Worm (Caenorhabditis elegans): Measurements from ENCODE around the gene R05D3.3.

ce11 chrIII:8392307-8392706 is 28.5 kb downstream of the R05D3.3 start:
- TF ChIP-seq ztf-11 (tag; optimal IDR thresholded peaks at IDR 0.05) (no peak), M03D4.4 (tag; optimal IDR thresholded peaks at IDR 0.05) (no peak), nhr-237 (tag; optimal IDR thresholded peaks at IDR 0.05) (no peak), elt-1 (tag; optimal IDR thresholded peaks at IDR 0.05; ENCODE audit: borderline replicate concordance, insufficient read depth) (no peak), nhr-12 (tag; optimal IDR thresholded peaks at IDR 0.05) (no peak), lin-13 (tag; optimal IDR thresholded peaks at IDR 0.05) (no peak), snpc-4 (tag; optimal IDR thresholded peaks at IDR 0.05) (no peak), nhr-28 (tag; optimal IDR thresholded peaks at IDR 0.05) (no peak), ces-1 (GFP tag; optimal IDR thresholded peaks at IDR 0.05) (no peak), lsy-2 (tag; optimal IDR thresholded peaks at IDR 0.05) (no peak), mab-5 (tag; optimal IDR thresholded peaks at IDR 0.05) (no peak), nhr-2 (tag; optimal IDR thresholded peaks at IDR 0.05) (no peak)

All from whole organism, mixed stage, embryonic.